Worm (Caenorhabditis elegans) whole organism, midembryonic: ENCODE measurements around the gene C03C10.2.

Source experiments
- T22C8.4 ChIP-seq: fragments of 200-800 bp; sonication (Bioruptor generic); IDR thresholded peaks from 2 replicates; pipeline ENCODE4 v1.3.6; 2022; ENCODE audit warnings: missing genetic modification characterization, missing compliant biosample characterization
- cog-1 ChIP-seq: sonication (generic microtip); optimal IDR thresholded peaks from 2 replicates; lab custom pipeline; 2016; ENCODE audit warnings: missing genetic modification characterization, missing compliant biosample characterization
- flt-1 ChIP-seq: fragments of 200-800 bp; sonication (Bioruptor generic); IDR thresholded peaks from 2 replicates; pipeline ENCODE4 v1.3.6; 2022; ENCODE audit warnings: missing genetic modification characterization, missing compliant biosample characterization
- klf-2 ChIP-seq: fragments of 200-800 bp; sonication (Bioruptor generic); conservative IDR thresholded peaks from 2 replicates; pipeline ENCODE4 v1.3.6; 2022; ENCODE audit warnings: missing genetic modification reagents, missing genetic modification characterization, missing compliant biosample characterization
- ref-1 ChIP-seq: fragments of 200-800 bp; sonication (Bioruptor generic); conservative IDR thresholded peaks from 2 replicates; pipeline ENCODE4 v1.3.6; 2022; ENCODE audit warnings: missing genetic modification reagents, missing genetic modification characterization, missing compliant biosample characterization
- tab-1 ChIP-seq: fragments of 200-800 bp; sonication (Bioruptor generic); IDR thresholded peaks from 2 replicates; pipeline ENCODE4 v1.3.6; 2022; ENCODE audit warnings: missing genetic modification characterization, missing compliant biosample characterization
- ztf-23 ChIP-seq: fragments of 200-800 bp; sonication (Bioruptor generic); IDR thresholded peaks from 2 replicates; pipeline ENCODE4 v1.3.6; 2022; ENCODE audit warnings: missing genetic modification reagents, missing genetic modification characterization, missing compliant biosample characterization
- ztf-29 ChIP-seq: fragments of 200-800 bp; sonication (Bioruptor generic); IDR thresholded peaks from 2 replicates; pipeline ENCODE4 v1.3.6; 2022; ENCODE audit warnings: missing genetic modification reagents, missing genetic modification characterization, missing compliant biosample characterization

ce11 chrIII:4066333-4066732, 24.5 kb upstream of the C03C10.2 start, which contains the start of gene unc-79:
- TF ChIP-seq ref-1 (GFP tag; lab: Robert Waterston, UW) (no peak), cog-1 (no peak), klf-2 (GFP tag; lab: Robert Waterston, UW) (no peak), T22C8.4 (GFP tag; lab: Robert Waterston, UW) (no peak), flt-1 (no peak), ztf-29 (GFP tag; lab: Robert Waterston, UW) (no peak), ztf-23 (GFP tag; lab: Robert Waterston, UW) (no peak), tab-1 (GFP tag; lab: Robert Waterston, UW) (no peak)
